Worm (Caenorhabditis elegans) whole organism, dauer: ENCODE results near the gene lin-24.
"Not testable (repeated sequence)": the region's sequence is repeated elsewhere in the genome, so short reads cannot be mapped to it uniquely, and the experiment has no call there.

Experiments used
- unc-62 ChIP-seq: sonication (generic microtip); optimal IDR thresholded peaks from 2 replicates; lab custom pipeline; 2017; ENCODE audit warnings: missing biosample characterization, missing genetic modification reagents, missing genetic modification characterization

The lin-24 gene

DNA sequence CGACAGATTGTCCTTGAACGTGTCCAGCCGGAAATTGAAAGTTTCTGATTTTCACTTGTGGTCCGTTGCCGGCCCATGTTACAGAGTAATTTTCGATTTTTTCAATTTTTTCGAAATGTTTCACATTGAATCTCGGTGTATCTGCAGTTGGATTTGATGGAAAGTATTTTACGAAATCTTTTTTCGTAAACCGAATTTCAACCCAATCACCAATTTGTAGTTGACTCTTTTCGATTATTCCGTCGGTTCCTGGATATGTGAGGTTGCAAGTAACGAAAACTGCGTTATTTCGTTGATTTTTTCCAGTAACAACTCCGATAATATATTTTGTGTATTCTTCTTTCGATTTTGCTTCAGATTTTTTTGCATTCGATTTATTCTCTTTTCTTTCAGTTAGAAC lies 20.3 kb downstream of the lin-24 start:
- TF ChIP-seq unc-62 (GFP tag; lab: Kevin White, UChicago), result no peak

DNA sequence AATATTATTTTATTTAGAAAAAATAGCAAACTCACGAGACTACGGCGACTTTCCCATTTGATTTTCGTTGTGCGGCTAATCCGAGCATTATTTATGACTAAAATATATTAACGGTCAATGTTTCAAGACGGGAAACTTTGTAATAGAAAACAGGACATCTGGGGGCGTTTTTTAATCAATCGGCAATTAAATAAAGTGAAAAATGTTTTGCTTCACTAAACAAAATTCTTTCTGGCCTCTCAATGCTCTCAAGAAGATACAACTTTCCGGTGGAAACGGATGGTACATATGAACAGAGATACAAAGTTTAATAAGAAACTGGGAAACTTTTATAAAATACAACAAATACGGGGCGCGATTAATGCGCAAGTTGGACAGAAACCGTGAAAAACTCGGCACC lies 21.6 kb downstream of the lin-24 start, which contains the start of gene B0001.2:
Gene B0001.2, minus strand, starts transcription at position 101 of the 400 bp plus-strand sequence.
- no peak for TF ChIP-seq unc-62 (GFP tag; lab: Kevin White, UChicago)

DNA sequence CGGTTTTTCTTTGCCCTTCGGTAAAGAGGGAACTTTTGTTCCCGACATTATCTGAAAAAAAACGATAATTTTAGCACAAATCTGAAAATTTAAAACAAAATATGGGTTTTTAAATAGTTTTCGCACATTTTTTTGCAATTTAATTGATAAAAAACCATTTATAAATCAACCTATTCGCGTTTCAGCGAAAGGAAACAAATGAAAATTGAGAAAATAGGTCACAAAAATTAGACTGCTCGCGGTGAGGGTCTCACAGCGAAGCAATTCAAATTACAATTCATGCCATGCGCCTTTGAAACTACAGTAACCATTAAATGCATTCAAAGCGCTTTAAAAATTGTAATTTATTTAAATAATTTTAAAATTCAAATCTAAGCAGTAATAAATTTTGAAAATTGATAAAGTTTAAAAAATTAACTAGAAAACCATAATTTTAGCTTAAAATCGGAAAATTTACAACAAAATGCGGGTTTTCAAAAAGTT lies 24.9 kb downstream of the lin-24 start, which contains the start of gene B0001.7:
Gene B0001.7, minus strand, starts transcription at position 51 of the 483 bp plus-strand sequence.
- TF ChIP-seq unc-62 (GFP tag; lab: Kevin White, UChicago), result no peak

DNA sequence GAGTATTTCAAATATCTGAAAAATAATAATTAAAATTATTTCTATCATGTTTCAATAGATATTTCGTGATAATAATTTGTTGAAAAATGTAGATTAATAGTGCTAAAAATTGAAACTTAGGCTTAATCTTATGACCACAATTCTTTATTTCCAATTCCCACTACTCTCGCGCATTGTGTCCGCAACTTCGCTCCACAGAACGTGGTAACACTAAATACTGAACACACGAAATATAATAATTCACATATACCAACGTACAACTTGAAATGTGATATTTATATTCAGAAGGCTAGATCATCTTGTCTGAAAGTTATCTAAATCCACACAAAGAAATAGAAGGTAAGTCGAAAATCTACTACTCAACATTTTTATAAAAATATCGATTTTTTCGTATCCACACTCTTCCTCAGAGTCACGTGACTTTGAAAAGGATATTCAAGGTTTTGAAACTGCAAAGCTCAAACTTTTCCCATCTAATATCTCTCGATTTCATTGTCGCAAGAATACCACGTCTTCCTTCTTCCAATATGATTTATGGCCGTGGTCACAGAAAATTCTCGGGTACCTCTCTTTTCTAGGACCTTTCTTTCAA lies 27.4 kb downstream of the lin-24 start, which contains the start of gene eri-12:
Gene eri-12, plus strand, starts transcription at position 197 of the 592 bp plus-strand sequence.
- TF ChIP-seq unc-62 (GFP tag; lab: Kevin White, UChicago), result no peak

DNA sequence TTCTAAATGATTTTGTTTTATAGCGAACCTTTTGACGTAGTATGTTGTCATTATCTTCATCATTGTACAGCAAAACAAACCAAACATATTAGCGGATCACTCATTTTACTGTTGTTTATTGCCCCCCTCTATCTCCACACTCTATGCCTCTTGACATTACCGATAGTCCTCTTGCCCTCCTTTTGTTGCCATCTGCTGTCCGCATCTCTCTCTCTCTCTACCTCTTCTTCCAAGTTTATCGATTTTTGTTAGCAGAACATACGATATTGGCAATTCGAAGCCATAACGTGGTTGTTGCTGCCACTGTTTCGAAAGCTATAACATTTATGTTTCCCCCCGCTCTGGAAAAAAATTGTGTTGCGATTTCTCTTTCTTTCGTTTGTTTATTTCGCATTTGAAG lies 28.6 kb downstream of the lin-24 start:
- no peak for TF ChIP-seq unc-62 (GFP tag; lab: Kevin White, UChicago)

DNA sequence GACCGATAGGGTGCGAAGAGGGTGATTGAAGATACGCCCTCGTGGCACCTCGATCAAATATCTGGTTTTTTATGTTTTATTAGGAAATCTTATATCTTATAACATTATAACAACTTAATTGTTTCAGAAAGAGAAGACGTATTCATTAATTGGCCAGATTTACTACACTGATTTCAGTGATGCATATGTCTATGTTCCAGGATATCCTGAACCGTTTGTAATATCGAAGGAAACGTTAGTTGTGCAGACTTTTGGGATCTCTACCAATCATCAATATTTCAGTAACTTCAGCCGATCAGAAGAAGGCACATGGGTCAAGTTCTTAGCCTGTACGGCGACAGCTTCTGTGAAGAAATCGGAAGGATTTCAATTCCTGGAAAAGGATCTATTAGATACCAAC lies 31.1 kb downstream of the lin-24 start:
- TF ChIP-seq unc-62 (GFP tag; lab: Kevin White, UChicago), result no peak

DNA sequence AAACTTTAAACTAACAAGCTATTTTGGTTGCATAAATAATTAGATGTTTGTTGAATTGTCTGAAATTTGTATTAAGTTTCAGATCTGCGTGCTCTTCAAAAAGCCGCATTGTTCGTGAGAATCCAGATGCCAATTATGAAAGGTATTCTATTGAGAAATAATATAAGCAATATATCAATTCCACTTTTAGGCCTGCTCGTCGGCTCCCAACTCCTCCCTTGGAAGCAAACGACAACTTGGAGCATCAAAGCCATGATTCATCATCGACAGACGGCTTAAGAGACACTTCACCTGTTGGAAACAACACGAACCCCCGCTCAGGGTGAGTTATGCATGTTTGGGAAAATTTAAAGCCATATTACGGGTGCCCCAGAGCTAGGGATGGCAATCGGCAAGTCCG lies 33.4 kb downstream of the lin-24 start:
- no peak for TF ChIP-seq unc-62 (GFP tag; lab: Kevin White, UChicago)

DNA sequence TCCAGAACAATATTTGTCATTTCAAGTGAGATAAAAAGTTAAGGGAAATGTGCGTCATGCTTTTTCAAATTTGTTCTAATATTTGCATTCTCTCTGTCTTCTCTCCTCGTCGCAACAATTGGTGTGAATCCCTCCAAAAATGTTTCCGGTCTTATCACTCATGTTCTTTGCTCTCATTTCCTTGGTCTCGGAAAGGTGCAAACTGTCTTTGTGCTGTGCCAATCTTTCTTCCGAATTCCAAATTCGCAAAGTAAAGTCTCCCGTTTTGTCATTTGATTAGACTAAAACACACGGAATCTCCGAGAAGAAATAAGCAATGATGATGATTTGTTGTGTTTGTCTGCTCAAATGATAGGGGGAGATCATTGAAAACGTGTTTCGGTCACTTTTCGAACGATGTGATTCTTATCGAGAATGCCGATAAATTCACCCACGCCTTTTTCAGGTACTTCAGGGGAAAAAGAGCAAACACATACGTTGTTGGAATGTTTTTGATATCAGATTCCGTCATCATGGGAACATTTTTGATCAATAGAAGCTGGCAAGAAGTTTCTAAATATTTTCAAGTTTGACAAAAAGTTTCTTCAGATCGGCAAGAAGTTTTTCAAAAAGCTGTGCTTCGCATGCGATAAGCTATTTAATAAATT lies 36.3 kb downstream of the lin-24 start:
- TF ChIP-seq unc-62 (GFP tag; lab: Kevin White, UChicago), result no peak

DNA sequence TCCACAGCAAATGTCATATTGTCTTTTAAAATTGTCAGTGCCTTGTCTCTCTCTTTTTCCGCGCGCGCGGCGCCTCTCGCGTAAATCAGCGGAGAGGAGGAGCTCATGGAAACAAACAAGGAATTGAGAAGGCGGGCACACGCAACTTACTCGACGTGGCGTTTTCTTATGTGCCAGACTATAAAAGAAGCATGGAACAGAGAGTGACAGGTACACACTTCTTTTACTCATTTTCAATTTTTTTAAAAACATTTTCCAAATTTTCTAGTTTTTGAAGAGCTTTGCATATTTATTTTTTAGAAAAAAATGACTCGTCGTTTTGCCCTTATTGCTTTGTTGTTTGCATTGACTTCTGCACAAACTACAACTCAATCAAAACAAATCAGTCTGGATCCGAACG lies 38.6 kb downstream of the lin-24 start, which contains the start of gene F20B10.3:
Gene F20B10.3, plus strand, starts transcription at position 301 of the 400 bp plus-strand sequence.
- TF ChIP-seq unc-62 (GFP tag; lab: Kevin White, UChicago), result no peak

DNA sequence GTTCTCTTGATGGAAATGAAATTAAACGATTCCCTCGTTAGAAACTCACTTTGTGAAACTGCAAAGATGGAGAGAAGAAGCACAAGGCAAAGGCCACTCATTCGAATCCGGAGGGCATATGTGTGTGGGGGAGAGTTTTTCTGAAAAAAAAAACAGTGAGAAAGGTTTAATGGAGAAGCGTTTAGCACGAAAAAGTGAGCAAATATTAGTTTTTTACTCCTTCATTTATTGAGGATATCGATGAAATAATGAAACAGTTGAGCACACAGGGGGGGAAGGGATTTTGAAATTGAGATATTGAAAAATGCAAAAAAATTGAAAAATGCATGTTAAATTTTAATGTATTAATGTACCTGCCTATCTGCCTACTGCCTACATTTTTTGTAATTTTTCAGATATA lies 48.9 kb downstream of the lin-24 start, which contains the start of gene nlr-1:
Gene nlr-1, minus strand, starts transcription at position 101 of the 400 bp plus-strand sequence.
- TF ChIP-seq unc-62 (GFP tag; lab: Kevin White, UChicago), result not testable (repeated sequence)
